Worm (Caenorhabditis elegans) whole organism, late embryonic: ENCODE data around the gene gmap-1.

Experiments used
- ama-1 ChIP-seq: fragments of 150-350 bp; optimal IDR thresholded peaks from 2 replicates; lab custom pipeline; 2014
- che-1 ChIP-seq: sonication (generic microtip); optimal IDR thresholded peaks from 2 replicates; lab custom pipeline; 2016; ENCODE audit warnings: mild to moderate bottlenecking, missing genetic modification characterization, missing compliant biosample characterization
- eyg-1 ChIP-seq: sonication (generic microtip); optimal IDR thresholded peaks from 2 replicates; lab custom pipeline; 2016; ENCODE audit warnings: missing genotype, missing genetic modification characterization, missing compliant biosample characterization
- hlh-6 ChIP-seq: sonication (generic microtip); optimal IDR thresholded peaks from 2 replicates; lab custom pipeline; 2016; ENCODE audit warnings: missing genotype, missing genetic modification characterization, missing compliant biosample characterization
- pha-4 ChIP-seq: fragments of 150-350 bp; optimal IDR thresholded peaks from 2 replicates; lab custom pipeline; 2018; ENCODE audit warnings: missing biosample characterization, missing genetic modification reagents, missing genetic modification characterization
- rnt-1 ChIP-seq: sonication (generic microtip); optimal IDR thresholded peaks from 2 replicates; lab custom pipeline; 2016; ENCODE audit warnings: missing genetic modification characterization, missing compliant biosample characterization
- unc-55 ChIP-seq: sonication (generic microtip); optimal IDR thresholded peaks from 2 replicates; lab custom pipeline; 2017; ENCODE audit warnings: missing biosample characterization, missing genetic modification reagents, missing genetic modification characterization

ce11 chrX:12918454-12918853 lies 16.3 kb downstream of the gmap-1 start:
- TF ChIP-seq rnt-1 (tag; lab: Kevin White, UChicago) (no peak), eyg-1 (tag; lab: Kevin White, UChicago) (no peak), ama-1 (lab: Kevin White, UChicago) (no peak), che-1 (no peak), pha-4 (no peak), unc-55 (GFP tag; lab: Kevin White, UChicago) (no peak), hlh-6 (tag; lab: Kevin White, UChicago) (no peak)
